Worm (Caenorhabditis elegans) whole organism, mixed stage, embryonic: Measurements from ENCODE around the gene str-13.

Experiments
- M03D4.4 ChIP-seq: sonication (generic microtip); optimal IDR thresholded peaks from 2 replicates; lab custom pipeline; 2017; ENCODE audit warnings: mild to moderate bottlenecking, missing genetic modification characterization, missing compliant biosample characterization
- bed-3 ChIP-seq: fragments of 200-800 bp; sonication (Bioruptor generic); optimal IDR thresholded peaks from 3 replicates; lab custom pipeline; 2018; ENCODE audit warnings: mild to moderate bottlenecking, missing genetic modification characterization, moderate library complexity, missing compliant biosample characterization
- blmp-1 ChIP-seq: fragments of 150-350 bp; optimal IDR thresholded peaks from 2 replicates; lab custom pipeline; 2014; ENCODE audit warnings: missing biosample characterization, missing genetic modification characterization
- ceh-39 ChIP-seq: fragments of 150-350 bp; optimal IDR thresholded peaks from 2 replicates; lab custom pipeline; 2014; ENCODE audit warnings: missing biosample characterization, missing genetic modification characterization
- ceh-83 ChIP-seq: fragments of 200-800 bp; sonication (Bioruptor generic); optimal IDR thresholded peaks from 2 replicates; lab custom pipeline; 2018; ENCODE audit warnings: mild to moderate bottlenecking, missing genetic modification characterization, missing compliant biosample characterization
- ces-1 ChIP-seq: fragments of 150-350 bp; optimal IDR thresholded peaks from 2 replicates; lab custom pipeline; 2014; ENCODE audit warnings: missing biosample characterization, missing genetic modification reagents, missing genetic modification characterization
- cnd-1 ChIP-seq: fragments of 200-800 bp; sonication (Bioruptor generic); optimal IDR thresholded peaks from 2 replicates; lab custom pipeline; 2018; ENCODE audit warnings: mild to moderate bottlenecking, missing genetic modification characterization, missing compliant biosample characterization
- drap-1 ChIP-seq: fragments of 200-800 bp; sonication (Bioruptor generic); optimal IDR thresholded peaks from 3 replicates; lab custom pipeline; 2018; ENCODE audit warnings: mild to moderate bottlenecking, missing genetic modification characterization, missing compliant biosample characterization
- elt-3 ChIP-seq: fragments of 150-350 bp; optimal IDR thresholded peaks from 2 replicates; lab custom pipeline; 2014; ENCODE audit warnings: missing biosample characterization, missing genetic modification characterization
- flh-1 ChIP-seq: fragments of 200-800 bp; sonication (Bioruptor generic); optimal IDR thresholded peaks from 2 replicates; lab custom pipeline; 2018; ENCODE audit warnings: mild to moderate bottlenecking, missing genetic modification characterization, moderate library complexity, missing compliant biosample characterization
- ham-2 ChIP-seq: fragments of 200-800 bp; sonication (Bioruptor generic); optimal IDR thresholded peaks from 2 replicates; lab custom pipeline; 2018; ENCODE audit warnings: mild to moderate bottlenecking, missing genetic modification characterization, missing compliant biosample characterization
- lin-13 ChIP-seq: fragments of 150-350 bp; optimal IDR thresholded peaks from 2 replicates; lab custom pipeline; 2014; ENCODE audit warnings: missing biosample characterization, missing genetic modification characterization
- lin-32 ChIP-seq: fragments of 200-800 bp; sonication (Bioruptor generic); optimal IDR thresholded peaks from 2 replicates; lab custom pipeline; 2018; ENCODE audit warnings: mild to moderate bottlenecking, missing genetic modification characterization, missing compliant biosample characterization
- lsy-2 ChIP-seq: fragments of 150-350 bp; optimal IDR thresholded peaks from 2 replicates; lab custom pipeline; 2014; ENCODE audit warnings: missing biosample characterization, missing genetic modification characterization
- mab-5 ChIP-seq: fragments of 150-350 bp; optimal IDR thresholded peaks from 2 replicates; lab custom pipeline; 2014; ENCODE audit warnings: missing biosample characterization, missing genetic modification characterization
- mep-1 ChIP-seq: fragments of 150-350 bp; optimal IDR thresholded peaks from 2 replicates; lab custom pipeline; 2017; ENCODE audit warnings: missing biosample characterization, missing genetic modification reagents, missing genetic modification characterization, inconsistent platforms
- mls-2 ChIP-seq: sonication (generic microtip); optimal IDR thresholded peaks from 2 replicates; lab custom pipeline; 2016; ENCODE audit warnings: mild to moderate bottlenecking, missing genetic modification characterization, moderate library complexity, missing compliant biosample characterization
- nhr-12 ChIP-seq: fragments of 150-350 bp; optimal IDR thresholded peaks from 2 replicates; lab custom pipeline; 2014; ENCODE audit warnings: missing biosample characterization, missing genetic modification characterization
- nhr-2 ChIP-seq: fragments of 150-350 bp; optimal IDR thresholded peaks from 2 replicates; lab custom pipeline; 2014; ENCODE audit warnings: missing biosample characterization, missing genetic modification characterization
- nhr-237 ChIP-seq: fragments of 150-350 bp; optimal IDR thresholded peaks from 2 replicates; lab custom pipeline; 2014; ENCODE audit warnings: missing biosample characterization, missing genetic modification characterization
- nhr-28 ChIP-seq: fragments of 150-350 bp; optimal IDR thresholded peaks from 2 replicates; lab custom pipeline; 2014; ENCODE audit warnings: missing biosample characterization, missing genetic modification characterization
- nhr-76 ChIP-seq: sonication (generic microtip); optimal IDR thresholded peaks from 2 replicates; lab custom pipeline; 2017; ENCODE audit warnings: missing biosample characterization, missing genetic modification characterization
- pha-4 ChIP-seq: fragments of 150-350 bp; optimal IDR thresholded peaks from 2 replicates; lab custom pipeline; 2018; ENCODE audit warnings: missing biosample characterization, missing genetic modification reagents, missing genetic modification characterization
- snpc-4 ChIP-seq: fragments of 150-350 bp; optimal IDR thresholded peaks from 2 replicates; lab custom pipeline; 2014; ENCODE audit warnings: missing biosample characterization, missing genetic modification characterization
- sptf-1 ChIP-seq: sonication (generic microtip); optimal IDR thresholded peaks from 2 replicates; lab custom pipeline; 2017; ENCODE audit warnings: mild to moderate bottlenecking, missing genetic modification characterization, moderate library complexity, missing compliant biosample characterization
- unc-120 ChIP-seq: sonication (generic microtip); optimal IDR thresholded peaks from 2 replicates; lab custom pipeline; 2017; ENCODE audit warnings: missing genetic modification characterization, missing compliant biosample characterization; ENCODE audit not compliant: poor library complexity, severe bottlenecking
- unc-39 ChIP-seq: fragments of 150-350 bp; optimal IDR thresholded peaks from 2 replicates; lab custom pipeline; 2014; ENCODE audit warnings: missing biosample characterization, missing genetic modification characterization
- unc-62 ChIP-seq: fragments of 150-350 bp; optimal IDR thresholded peaks from 2 replicates; lab custom pipeline; 2014; ENCODE audit warnings: missing biosample characterization, missing genetic modification reagents, missing genetic modification characterization
- ztf-11 ChIP-seq: fragments of 150-350 bp; optimal IDR thresholded peaks from 2 replicates; lab custom pipeline; 2014; ENCODE audit warnings: missing biosample characterization, missing genetic modification characterization

The str-13 gene

ce11 chrV:2740228-2740627, 13.2 kb upstream of the str-13 start, which contains the start of gene srg-61:
Gene srg-61 (minus strand): TSS chrV:2740328.
- TF ChIP-seq mls-2 (no peak), nhr-2 (tag; lab: Kevin White, UChicago) (no peak), cnd-1 (no peak), unc-62 (GFP tag; lab: Kevin White, UChicago) (no peak)

DNA sequence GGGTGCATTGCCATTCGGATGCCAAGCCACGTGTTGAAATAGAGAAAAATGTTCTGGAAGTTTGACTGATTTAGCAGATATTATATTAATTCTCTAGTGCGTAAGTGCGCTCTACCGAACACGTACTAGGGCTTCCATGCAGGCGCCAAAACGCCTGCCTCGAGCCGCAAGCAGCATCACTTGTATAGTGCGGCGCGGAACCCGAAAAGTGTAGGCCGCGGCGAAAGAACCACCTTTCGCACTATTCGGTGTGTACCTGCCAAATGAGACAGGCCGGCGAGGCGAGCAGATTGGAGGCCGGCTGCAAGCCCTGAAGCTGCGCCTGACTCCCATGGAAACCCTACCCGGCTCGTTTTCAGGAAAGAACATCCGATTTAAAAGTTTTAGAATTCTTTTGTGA, 12.6 kb upstream of the str-13 start:
- no peak for TF ChIP-seq snpc-4 (tag; lab: Kevin White, UChicago)
- TF ChIP-seq unc-62 (GFP tag; lab: Kevin White, UChicago), result no peak
- no peak for TF ChIP-seq flh-1 (GFP tag; lab: Kevin White, UChicago)
- no peak for TF ChIP-seq ztf-11
- TF ChIP-seq bed-3 (GFP tag; lab: Kevin White, UChicago), result no peak
- no peak for TF ChIP-seq elt-3
- TF ChIP-seq nhr-76 (tag; lab: Kevin White, UChicago), result no peak
- TF ChIP-seq ces-1, result no peak
- TF ChIP-seq nhr-237 (tag; lab: Kevin White, UChicago), result no peak
- TF ChIP-seq, all 35 proteins: peak for 0

DNA sequence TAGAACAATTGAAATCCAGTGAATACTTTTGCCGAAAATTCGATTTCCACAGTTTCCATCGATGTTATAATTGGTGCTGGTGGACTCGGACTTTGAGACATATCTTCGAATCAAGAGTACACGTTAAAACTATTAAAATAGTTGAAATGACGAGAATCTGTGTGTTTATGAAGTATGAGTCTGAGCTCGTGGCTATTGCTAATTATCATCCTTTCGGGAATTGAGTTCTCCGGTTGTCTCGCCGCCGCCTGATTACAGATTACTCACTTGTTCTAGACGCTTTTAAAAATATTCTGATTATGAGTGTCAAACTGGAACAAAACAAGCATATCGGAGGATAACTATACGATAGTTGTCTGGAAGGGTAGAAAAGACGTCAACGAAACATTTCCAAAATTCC, 11.2 kb upstream of the str-13 start, which contains the start of gene srg-56:
Gene srg-56, minus strand, starts transcription at position 101 of the 400 bp plus-strand sequence.
- TF ChIP-seq unc-62 (GFP tag; lab: Kevin White, UChicago), result no peak

DNA sequence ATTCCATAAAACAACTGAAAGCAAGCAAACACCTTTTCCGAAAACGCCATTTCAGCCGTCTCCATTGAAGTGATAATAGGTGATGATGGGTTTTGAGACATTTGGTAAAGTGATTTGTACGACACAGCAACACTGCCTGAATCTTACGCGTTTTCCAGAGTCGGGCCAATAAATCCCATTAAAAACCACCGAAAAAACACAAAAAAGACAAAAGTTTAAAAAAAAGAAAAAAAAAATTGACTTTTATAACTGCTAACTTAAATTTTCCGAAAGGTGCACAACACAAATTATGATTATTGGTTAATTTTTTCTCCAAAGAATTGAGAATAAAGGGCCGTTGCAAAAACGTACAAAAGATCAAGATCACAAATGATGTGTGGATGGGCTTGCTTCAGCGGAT, 7.4 kb upstream of the str-13 start, which contains the start of gene srg-57:
Gene srg-57, minus strand, starts transcription at position 101 of the 400 bp plus-strand sequence.
- TF ChIP-seq snpc-4 (tag; lab: Kevin White, UChicago), result no peak
- no peak for TF ChIP-seq lsy-2 (tag; lab: Kevin White, UChicago)
- TF ChIP-seq unc-62 (GFP tag; lab: Kevin White, UChicago), result no peak
- no peak for TF ChIP-seq ham-2 (GFP tag; lab: Kevin White, UChicago)
- TF ChIP-seq sptf-1 (tag; lab: Kevin White, UChicago), result no peak
- TF ChIP-seq unc-39 (tag; lab: Kevin White, UChicago), result no peak
- no peak for TF ChIP-seq M03D4.4
- TF ChIP-seq, all 35 proteins: peak for 0

DNA sequence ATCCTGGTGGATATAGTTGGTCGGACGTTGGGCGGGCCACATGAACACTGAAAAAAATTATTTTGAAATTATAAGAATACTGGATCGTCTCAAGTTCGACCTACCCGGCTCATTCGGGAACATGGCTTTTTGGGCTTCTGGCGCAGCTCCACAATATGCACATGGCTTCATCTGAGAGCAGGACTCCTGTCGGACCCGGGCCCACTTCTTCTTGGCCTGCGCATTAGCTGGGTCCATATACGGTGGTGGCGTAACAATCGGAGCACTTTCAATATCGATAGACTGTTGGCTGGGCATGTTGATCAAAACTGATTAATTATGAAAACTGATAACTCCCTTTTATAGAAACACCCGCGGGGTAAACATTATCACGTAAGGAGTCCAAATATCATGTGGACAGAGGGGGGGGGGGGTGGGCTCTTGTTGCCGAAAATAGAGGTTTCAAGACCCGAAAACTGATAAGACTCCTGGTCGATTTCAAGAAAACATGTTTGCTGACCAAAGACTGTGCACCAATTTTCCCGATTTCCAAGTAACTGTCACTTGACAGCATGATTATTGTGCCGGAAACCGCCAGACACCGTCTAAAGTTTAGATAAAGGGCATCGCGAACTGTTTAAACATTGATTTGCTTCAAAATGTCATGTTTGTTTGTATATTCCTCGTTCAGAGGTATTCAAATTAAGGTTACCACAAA, 3.9 kb upstream of the str-13 start, which contains the start of gene dod-3:
Gene dod-3, minus strand, starts transcription at position 315 of the 697 bp plus-strand sequence.
- TF ChIP-seq bed-3 (GFP tag; lab: Kevin White, UChicago) (no peak), lin-13 (no peak), lin-32 (no peak), drap-1 (GFP tag; lab: Kevin White, UChicago) (no peak), unc-39 (tag; lab: Kevin White, UChicago) (no peak), unc-120 (no peak), unc-62 (GFP tag; lab: Kevin White, UChicago) (no peak), pha-4 (tag; lab: Kevin White, UChicago) (no peak), mls-2 (no peak), nhr-28 (tag; lab: Kevin White, UChicago) (no peak)

- no peak for TF ChIP-seq M03D4.4
- no peak for TF ChIP-seq ztf-11
- TF ChIP-seq mep-1 (tag; lab: Kevin White, UChicago), result no peak
- no peak for TF ChIP-seq snpc-4 (tag; lab: Kevin White, UChicago)
- no peak for TF ChIP-seq blmp-1
- no peak for TF ChIP-seq nhr-12 (tag; lab: Kevin White, UChicago)
- no peak for TF ChIP-seq ceh-39
- TF ChIP-seq ceh-83 (GFP tag; lab: Kevin White, UChicago), result no peak
Observed at ce11 chrV:2728236-2728635, 1.2 kb upstream of the str-13 start, which contains the start of gene str-33. Gene str-33 (plus strand): TSS chrV:2728536.

DNA sequence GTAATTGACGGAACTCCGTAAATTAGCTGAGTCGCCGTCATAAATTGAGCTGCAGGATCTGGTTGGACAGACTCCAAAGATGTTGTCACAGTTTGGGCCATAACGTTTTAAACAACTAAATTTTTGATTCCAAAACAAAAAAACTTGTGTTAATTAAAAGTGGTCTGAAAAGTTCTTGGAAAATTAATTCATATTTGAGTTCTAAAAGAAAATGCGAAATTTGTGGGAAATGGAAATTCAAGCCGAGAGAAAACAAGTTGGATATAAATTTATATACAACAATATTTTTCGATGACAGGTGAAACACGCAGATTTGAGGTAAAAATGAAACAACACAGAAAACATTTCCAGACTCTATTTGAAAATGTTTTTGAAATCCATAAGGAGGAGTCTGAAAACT, 1.8 kb downstream of the str-13 start, which contains the start of gene srg-59:
Gene srg-59, minus strand, starts transcription at position 101 of the 400 bp plus-strand sequence.
- TF ChIP-seq unc-62 (GFP tag; lab: Kevin White, UChicago) (no peak), ham-2 (GFP tag; lab: Kevin White, UChicago) (no peak), mab-5 (tag; lab: Kevin White, UChicago) (no peak), nhr-76 (tag; lab: Kevin White, UChicago) (no peak), ceh-39 (no peak), unc-39 (tag; lab: Kevin White, UChicago) (no peak), lsy-2 (tag; lab: Kevin White, UChicago) (no peak), mls-2 (no peak), nhr-28 (tag; lab: Kevin White, UChicago) (no peak)
